Worm (Caenorhabditis elegans): ENCODE measurements around the gene T28C12.2.

DNA sequence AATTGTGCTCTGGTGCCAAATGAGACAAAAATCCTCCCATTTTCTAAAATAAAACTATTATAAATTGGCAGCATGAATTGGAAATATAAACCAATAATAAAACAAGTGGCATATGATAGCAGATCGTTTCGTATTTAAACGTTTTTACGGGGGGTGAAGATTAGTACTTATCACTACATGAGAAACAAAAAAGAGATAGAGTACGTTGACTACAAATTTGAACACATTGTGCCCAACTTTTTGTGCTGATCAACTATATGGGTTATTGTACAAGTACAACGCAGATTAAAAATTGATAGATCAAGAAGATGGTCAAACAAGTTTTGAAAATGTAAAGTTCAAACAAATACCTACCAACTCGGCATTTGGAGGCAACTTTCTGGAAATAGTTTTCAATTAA lies 39.5 kb downstream of the T28C12.2 start:
- TF ChIP-seq dao-5 (tag; optimal IDR thresholded peaks at IDR 0.05) (no peak), W03F9.2 (tag; optimal IDR thresholded peaks at IDR 0.05) (no peak)
